Worm (Caenorhabditis elegans): ENCODE data around the gene F09C6.10.
A peak's percentile ranks its signal among the peaks of the same experiment; 100 is the strongest.

The F09C6.10 gene

ce11 chrV:16888788-16889325 lies 27.1 kb downstream of the F09C6.10 start, which contains the start of the genes ifas-2 and fbxa-44:
Gene ifas-2, minus strand, starts transcription at chrV:16888888.
Gene fbxa-44, plus strand, starts transcription at chrV:16889275.
- TF ChIP-seq ceh-32 (tag; optimal IDR thresholded peaks at IDR 0.05; ENCODE audit: poor library complexity), result no peak
- TF ChIP-seq hif-1 (tag; optimal IDR thresholded peaks at IDR 0.05), result no peak
- TF ChIP-seq egl-43 (GFP tag; IDR thresholded peaks at IDR 0.05), result no peak

ce11 chrV:16884744-16885143 lies 31.2 kb downstream of the F09C6.10 start, which contains the start of gene F09C6.13:
Gene F09C6.13, plus strand, starts transcription at chrV:16885044.
- TF ChIP-seq daf-16 (GFP tag; optimal IDR thresholded peaks at IDR 0.05), result no peak
- TF ChIP-seq daf-16 (tag; optimal IDR thresholded peaks at IDR 0.05), result no peak
- no peak for TF ChIP-seq madf-9 (GFP tag; conservative IDR thresholded peaks at IDR 0.05)
- TF ChIP-seq dmd-8 (GFP tag; IDR thresholded peaks at IDR 0.05), result no peak
- TF ChIP-seq dve-1 (tag; optimal IDR thresholded peaks at IDR 0.05; ENCODE audit: insufficient read depth), result no peak
- peak in 1 of 2 experiments; percentile 6 for TF ChIP-seq unc-62 (GFP tag; optimal IDR thresholded peaks at IDR 0.05 in 1 of 2)
- TF ChIP-seq unc-62 (tag; optimal IDR thresholded peaks at IDR 0.05), result no peak

ce11 chrV:16882260-16882918 lies 33.6 kb downstream of the F09C6.10 start, which contains the start of the genes F09C6.11 and F09C6.12:
Gene F09C6.11, minus strand, starts transcription at chrV:16882310.
Gene F09C6.12, plus strand, starts transcription at chrV:16882868.
- TF ChIP-seq madf-5 (GFP tag; IDR thresholded peaks at IDR 0.05) (no peak), pha-4 (GFP tag; IDR thresholded peaks at IDR 0.05) (no peak), pha-4 (tag; optimal IDR thresholded peaks at IDR 0.05) (peak; percentile 27)

- TF ChIP-seq daf-19 (GFP tag; conservative IDR thresholded peaks at IDR 0.05) (no peak), daf-16 (GFP tag; optimal IDR thresholded peaks at IDR 0.05) (no peak), daf-16 (tag; optimal IDR thresholded peaks at IDR 0.05) (no peak), egl-27 (tag; optimal IDR thresholded peaks at IDR 0.05) (no peak), ceh-82 (tag; optimal IDR thresholded peaks at IDR 0.05) (no peak), fos-1 (tag; optimal IDR thresholded peaks at IDR 0.05) (no peak), ztf-11 (tag; optimal IDR thresholded peaks at IDR 0.05) (no peak), ceh-28 (tag; optimal IDR thresholded peaks at IDR 0.05) (no peak), zfp-2 (tag; optimal IDR thresholded peaks at IDR 0.05) (no peak)
Measured at ce11 chrV:16880679-16881078, 35.3 kb downstream of the F09C6.10 start, which contains the start of gene F09C6.14. Gene F09C6.14, plus strand, starts transcription at chrV:16880979.

ce11 chrV:16880054-16880453 lies 35.9 kb downstream of the F09C6.10 start, which contains the start of gene F09C6.3:
Gene F09C6.3, minus strand, starts transcription at chrV:16880154.
- no peak for TF ChIP-seq tag-97 (GFP tag; IDR thresholded peaks at IDR 0.05)
- TF ChIP-seq ztf-11 (tag; optimal IDR thresholded peaks at IDR 0.05), result no peak

- TF ChIP-seq unc-130 (GFP tag; optimal IDR thresholded peaks at IDR 0.05), result no peak
- no peak for TF ChIP-seq vab-7 (GFP tag; IDR thresholded peaks at IDR 0.05)
- no peak for TF ChIP-seq lim-7 (GFP tag; IDR thresholded peaks at IDR 0.05)
- TF ChIP-seq fos-1 (tag; optimal IDR thresholded peaks at IDR 0.05), result no peak
- no peak for TF ChIP-seq dmd-8 (GFP tag; IDR thresholded peaks at IDR 0.05)
- peak in 1 of 2 experiments; percentile 94 for TF ChIP-seq unc-62 (GFP tag; optimal IDR thresholded peaks at IDR 0.05 in 1 of 2)
- TF ChIP-seq unc-62 (tag; optimal IDR thresholded peaks at IDR 0.05), result no peak
Measured at ce11 chrV:16879532-16879931, 36.4 kb downstream of the F09C6.10 start.

ce11 chrV:16874966-16875365 lies 41.0 kb downstream of the F09C6.10 start, which contains the start of gene F49A5.10:
Gene F49A5.10, plus strand, starts transcription at chrV:16875266.
- no peak for TF ChIP-seq nhr-42 (GFP tag; IDR thresholded peaks at IDR 0.05)
- TF ChIP-seq aha-1 (tag), result no peak
- no peak for TF ChIP-seq egl-43 (GFP tag; IDR thresholded peaks at IDR 0.05)
- no peak for TF ChIP-seq nhr-11 (tag; optimal IDR thresholded peaks at IDR 0.05)
- no peak for TF ChIP-seq mxl-3 (GFP tag; optimal IDR thresholded peaks at IDR 0.05)
- no peak for TF ChIP-seq vab-7 (GFP tag; IDR thresholded peaks at IDR 0.05)
- TF ChIP-seq zag-1 (tag; optimal IDR thresholded peaks at IDR 0.05), result no peak
- no peak for TF ChIP-seq R02D3.7 (tag; optimal IDR thresholded peaks at IDR 0.05)

Data from whole organism, L4 larva.